Worm (Caenorhabditis elegans) whole organism, mixed stage, embryonic: Measurements from ENCODE around the gene ttx-3.
A peak's percentile ranks its signal among the peaks of the same experiment; 100 is the strongest.

Source experiments
- M03D4.4 ChIP-seq: sonication (generic microtip); optimal IDR thresholded peaks from 2 replicates; lab custom pipeline; 2017; ENCODE audit warnings: mild to moderate bottlenecking, missing genetic modification characterization, missing compliant biosample characterization
- bed-3 ChIP-seq: fragments of 200-800 bp; sonication (Bioruptor generic); optimal IDR thresholded peaks from 3 replicates; lab custom pipeline; 2018; ENCODE audit warnings: mild to moderate bottlenecking, missing genetic modification characterization, moderate library complexity, missing compliant biosample characterization
- blmp-1 ChIP-seq: fragments of 150-350 bp; optimal IDR thresholded peaks from 2 replicates; lab custom pipeline; 2014; ENCODE audit warnings: missing biosample characterization, missing genetic modification characterization
- ceh-39 ChIP-seq: fragments of 150-350 bp; optimal IDR thresholded peaks from 2 replicates; lab custom pipeline; 2014; ENCODE audit warnings: missing biosample characterization, missing genetic modification characterization
- ceh-43 ChIP-seq: fragments of 200-800 bp; sonication (Bioruptor generic); optimal IDR thresholded peaks from 2 replicates; lab custom pipeline; 2018; ENCODE audit warnings: mild to moderate bottlenecking, missing genetic modification characterization, moderate library complexity, missing compliant biosample characterization
- ceh-83 ChIP-seq: fragments of 200-800 bp; sonication (Bioruptor generic); optimal IDR thresholded peaks from 2 replicates; lab custom pipeline; 2018; ENCODE audit warnings: mild to moderate bottlenecking, missing genetic modification characterization, missing compliant biosample characterization
- ces-1 ChIP-seq: fragments of 150-350 bp; optimal IDR thresholded peaks from 2 replicates; lab custom pipeline; 2014; ENCODE audit warnings: missing biosample characterization, missing genetic modification reagents, missing genetic modification characterization
- cnd-1 ChIP-seq: fragments of 200-800 bp; sonication (Bioruptor generic); optimal IDR thresholded peaks from 2 replicates; lab custom pipeline; 2018; ENCODE audit warnings: mild to moderate bottlenecking, missing genetic modification characterization, missing compliant biosample characterization
- drap-1 ChIP-seq: fragments of 200-800 bp; sonication (Bioruptor generic); optimal IDR thresholded peaks from 3 replicates; lab custom pipeline; 2018; ENCODE audit warnings: mild to moderate bottlenecking, missing genetic modification characterization, missing compliant biosample characterization
- elt-1 ChIP-seq: sonication (generic microtip); optimal IDR thresholded peaks from 2 replicates; lab custom pipeline; 2017; ENCODE audit warnings: missing genetic modification characterization, mild to moderate bottlenecking, missing compliant biosample characterization, antibody characterized with exemption, moderate library complexity, borderline replicate concordance; ENCODE audit not compliant: insufficient read depth
- flh-1 ChIP-seq: fragments of 200-800 bp; sonication (Bioruptor generic); optimal IDR thresholded peaks from 2 replicates; lab custom pipeline; 2018; ENCODE audit warnings: mild to moderate bottlenecking, missing genetic modification characterization, moderate library complexity, missing compliant biosample characterization
- ham-2 ChIP-seq: fragments of 200-800 bp; sonication (Bioruptor generic); optimal IDR thresholded peaks from 2 replicates; lab custom pipeline; 2018; ENCODE audit warnings: mild to moderate bottlenecking, missing genetic modification characterization, missing compliant biosample characterization
- hlh-1 ChIP-seq: fragments of 150-350 bp; optimal IDR thresholded peaks from 2 replicates; lab custom pipeline; 2014; ENCODE audit warnings: missing biosample characterization, missing genetic modification reagents, missing genetic modification characterization
- lin-13 ChIP-seq: fragments of 150-350 bp; optimal IDR thresholded peaks from 2 replicates; lab custom pipeline; 2014; ENCODE audit warnings: missing biosample characterization, missing genetic modification characterization
- lsy-2 ChIP-seq: fragments of 150-350 bp; optimal IDR thresholded peaks from 2 replicates; lab custom pipeline; 2014; ENCODE audit warnings: missing biosample characterization, missing genetic modification characterization
- mab-5 ChIP-seq: fragments of 150-350 bp; optimal IDR thresholded peaks from 2 replicates; lab custom pipeline; 2014; ENCODE audit warnings: missing biosample characterization, missing genetic modification characterization
- mep-1 ChIP-seq: fragments of 150-350 bp; optimal IDR thresholded peaks from 2 replicates; lab custom pipeline; 2017; ENCODE audit warnings: missing biosample characterization, missing genetic modification reagents, missing genetic modification characterization, inconsistent platforms
- mls-2 ChIP-seq: sonication (generic microtip); optimal IDR thresholded peaks from 2 replicates; lab custom pipeline; 2016; ENCODE audit warnings: mild to moderate bottlenecking, missing genetic modification characterization, moderate library complexity, missing compliant biosample characterization
- nhr-12 ChIP-seq: fragments of 150-350 bp; optimal IDR thresholded peaks from 2 replicates; lab custom pipeline; 2014; ENCODE audit warnings: missing biosample characterization, missing genetic modification characterization
- nhr-2 ChIP-seq: fragments of 150-350 bp; optimal IDR thresholded peaks from 2 replicates; lab custom pipeline; 2014; ENCODE audit warnings: missing biosample characterization, missing genetic modification characterization
- nhr-237 ChIP-seq: fragments of 150-350 bp; optimal IDR thresholded peaks from 2 replicates; lab custom pipeline; 2014; ENCODE audit warnings: missing biosample characterization, missing genetic modification characterization
- nhr-28 ChIP-seq: fragments of 150-350 bp; optimal IDR thresholded peaks from 2 replicates; lab custom pipeline; 2014; ENCODE audit warnings: missing biosample characterization, missing genetic modification characterization
- nhr-76 ChIP-seq: sonication (generic microtip); optimal IDR thresholded peaks from 2 replicates; lab custom pipeline; 2017; ENCODE audit warnings: missing biosample characterization, missing genetic modification characterization
- pha-4 ChIP-seq: fragments of 150-350 bp; optimal IDR thresholded peaks from 2 replicates; lab custom pipeline; 2018; ENCODE audit warnings: missing biosample characterization, missing genetic modification reagents, missing genetic modification characterization
- sem-2 ChIP-seq: fragments of 200-800 bp; sonication (Bioruptor generic); optimal IDR thresholded peaks from 2 replicates; lab custom pipeline; 2018; ENCODE audit warnings: mild to moderate bottlenecking, missing genetic modification characterization, missing compliant biosample characterization
- snpc-4 ChIP-seq: fragments of 150-350 bp; optimal IDR thresholded peaks from 2 replicates; lab custom pipeline; 2014; ENCODE audit warnings: missing biosample characterization, missing genetic modification characterization
- sptf-1 ChIP-seq: sonication (generic microtip); optimal IDR thresholded peaks from 2 replicates; lab custom pipeline; 2017; ENCODE audit warnings: mild to moderate bottlenecking, missing genetic modification characterization, moderate library complexity, missing compliant biosample characterization
- unc-120 ChIP-seq: sonication (generic microtip); optimal IDR thresholded peaks from 2 replicates; lab custom pipeline; 2017; ENCODE audit warnings: missing genetic modification characterization, missing compliant biosample characterization; ENCODE audit not compliant: poor library complexity, severe bottlenecking
- unc-62 ChIP-seq: fragments of 150-350 bp; optimal IDR thresholded peaks from 2 replicates; lab custom pipeline; 2014; ENCODE audit warnings: missing biosample characterization, missing genetic modification reagents, missing genetic modification characterization
- zip-8 ChIP-seq: fragments of 150-350 bp; optimal IDR thresholded peaks from 2 replicates; lab custom pipeline; 2014; ENCODE audit warnings: missing biosample characterization, missing genetic modification characterization
- ztf-11 ChIP-seq: fragments of 150-350 bp; optimal IDR thresholded peaks from 2 replicates; lab custom pipeline; 2014; ENCODE audit warnings: missing biosample characterization, missing genetic modification characterization

ttx-3 gene

ce11 chrX:11769278-11769677, at the start of gene ttx-3:
Gene ttx-3 (minus strand): TSS chrX:11769378.
- TF ChIP-seq ceh-39 (no peak), ham-2 (GFP tag; lab: Kevin White, UChicago) (no peak), lsy-2 (no peak), zip-8 (tag; lab: Kevin White, UChicago) (no peak), ceh-83 (GFP tag; lab: Kevin White, UChicago) (no peak), ztf-11 (tag; lab: Kevin White, UChicago) (no peak), drap-1 (GFP tag; lab: Kevin White, UChicago) (no peak), nhr-237 (tag; lab: Kevin White, UChicago) (no peak), mls-2 (tag; lab: Kevin White, UChicago) (no peak), mab-5 (tag; lab: Kevin White, UChicago) (no peak), snpc-4 (tag; lab: Kevin White, UChicago) (no peak), nhr-12 (tag; lab: Kevin White, UChicago) (no peak), hlh-1 (tag; lab: Kevin White, UChicago) (no peak), blmp-1 (tag; lab: Kevin White, UChicago) (no peak), sptf-1 (no peak), ces-1 (GFP tag; lab: Kevin White, UChicago) (no peak), unc-120 (no peak), mep-1 (no peak)
- TF ChIP-seq, all 35 proteins: peak for 0

- peak; percentile 49 for TF ChIP-seq unc-62
- TF ChIP-seq hlh-1 (tag; lab: Kevin White, UChicago) = peak; percentile 9
- TF ChIP-seq unc-120 = peak; percentile 19
- TF ChIP-seq M03D4.4 = no peak
- TF ChIP-seq mep-1 = no peak
Measured at ce11 chrX:11818711-11819110, 49.5 kb upstream of the ttx-3 start.

ce11 chrX:11816825-11817224, 47.6 kb upstream of the ttx-3 start:
- TF ChIP-seq nhr-28 (tag; lab: Kevin White, UChicago) (no peak), zip-8 (tag; lab: Kevin White, UChicago) (no peak), mep-1 (no peak), nhr-2 (tag; lab: Kevin White, UChicago) (no peak), cnd-1 (tag; lab: Kevin White, UChicago) (no peak), ces-1 (GFP tag; lab: Kevin White, UChicago) (no peak), elt-1 (tag; lab: Kevin White, UChicago) (no peak), blmp-1 (tag; lab: Kevin White, UChicago) (no peak), nhr-12 (tag; lab: Kevin White, UChicago) (no peak), nhr-237 (tag; lab: Kevin White, UChicago) (no peak), ceh-39 (no peak), unc-120 (no peak), ztf-11 (tag; lab: Kevin White, UChicago) (no peak), bed-3 (GFP tag; lab: Kevin White, UChicago) (no peak), mab-5 (tag; lab: Kevin White, UChicago) (no peak), nhr-76 (no peak), mls-2 (tag; lab: Kevin White, UChicago) (no peak), flh-1 (GFP tag; lab: Kevin White, UChicago) (no peak), pha-4 (no peak)
- TF ChIP-seq, all 35 proteins: peak for 0

ce11 chrX:11814667-11815066, 45.5 kb upstream of the ttx-3 start, which contains the start of gene C34E11.2:
Gene C34E11.2 (minus strand): TSS chrX:11814750.
- TF ChIP-seq nhr-28 (tag; lab: Kevin White, UChicago) (no peak), hlh-1 (tag; lab: Kevin White, UChicago) (no peak), unc-120 (no peak), bed-3 (GFP tag; lab: Kevin White, UChicago) (no peak), lin-13 (tag; lab: Kevin White, UChicago) (no peak), ces-1 (GFP tag; lab: Kevin White, UChicago) (no peak), nhr-237 (tag; lab: Kevin White, UChicago) (no peak), unc-62 (no peak), ceh-83 (GFP tag; lab: Kevin White, UChicago) (no peak), sem-2 (GFP tag; lab: Kevin White, UChicago) (no peak), ceh-43 (GFP tag; lab: Kevin White, UChicago) (no peak), nhr-2 (tag; lab: Kevin White, UChicago) (no peak), drap-1 (GFP tag; lab: Kevin White, UChicago) (no peak), cnd-1 (tag; lab: Kevin White, UChicago) (no peak), pha-4 (no peak), flh-1 (GFP tag; lab: Kevin White, UChicago) (no peak), ceh-39 (no peak), lsy-2 (no peak)
